Worm (Caenorhabditis elegans) whole organism, late embryonic: Measurements from ENCODE around the gene plk-1.

Experiments
- C08G9.2 ChIP-seq: sonication (generic microtip); optimal IDR thresholded peaks from 2 replicates; lab custom pipeline; 2016; ENCODE audit warnings: mild to moderate bottlenecking, missing genetic modification characterization, moderate library complexity, missing compliant biosample characterization
- K02D7.2 ChIP-seq: sonication (generic microtip); optimal IDR thresholded peaks from 2 replicates; lab custom pipeline; 2017; ENCODE audit warnings: mild to moderate bottlenecking, missing genetic modification characterization, missing compliant biosample characterization
- ahr-1 ChIP-seq: sonication (generic microtip); optimal IDR thresholded peaks from 2 replicates; lab custom pipeline; 2016; ENCODE audit warnings: missing genetic modification characterization, missing compliant biosample characterization
- ama-1 ChIP-seq: fragments of 150-350 bp; optimal IDR thresholded peaks from 2 replicates; lab custom pipeline; 2014
- ceh-24 ChIP-seq: sonication (generic microtip); optimal IDR thresholded peaks from 2 replicates; lab custom pipeline; 2016; ENCODE audit warnings: mild to moderate bottlenecking, missing genetic modification characterization, missing compliant biosample characterization
- ceh-31 ChIP-seq: sonication (generic microtip); optimal IDR thresholded peaks from 2 replicates; lab custom pipeline; 2016; ENCODE audit warnings: missing genetic modification characterization, missing compliant biosample characterization
- ceh-34 ChIP-seq: sonication (generic microtip); optimal IDR thresholded peaks from 2 replicates; lab custom pipeline; 2016; ENCODE audit warnings: mild to moderate bottlenecking, missing genetic modification characterization, missing compliant biosample characterization
- ceh-45 ChIP-seq: fragments of 200-800 bp; sonication (Bioruptor generic); IDR thresholded peaks from 2 replicates; pipeline ENCODE4 v1.3.6; 2022; ENCODE audit warnings: missing genetic modification reagents, missing genetic modification characterization, missing compliant biosample characterization
- ceh-48 ChIP-seq: sonication (generic microtip); optimal IDR thresholded peaks from 2 replicates; lab custom pipeline; 2016; ENCODE audit warnings: missing genetic modification characterization, inconsistent platforms, missing compliant biosample characterization
- ceh-6 ChIP-seq: fragments of 200-800 bp; sonication (Bioruptor generic); optimal IDR thresholded peaks from 2 replicates; lab custom pipeline; 2018; ENCODE audit warnings: mild to moderate bottlenecking, missing genetic modification characterization, missing compliant biosample characterization
- che-1 ChIP-seq: sonication (generic microtip); optimal IDR thresholded peaks from 2 replicates; lab custom pipeline; 2016; ENCODE audit warnings: mild to moderate bottlenecking, missing genetic modification characterization, missing compliant biosample characterization
- dmd-4 ChIP-seq: sonication (generic microtip); optimal IDR thresholded peaks from 2 replicates; lab custom pipeline; 2016; ENCODE audit warnings: borderline replicate concordance, missing genetic modification characterization, missing compliant biosample characterization
- elt-2 ChIP-seq: sonication (generic microtip); optimal IDR thresholded peaks from 2 replicates; lab custom pipeline; 2016; ENCODE audit warnings: missing genetic modification reagents, missing genetic modification characterization, missing compliant biosample characterization
- ets-4 ChIP-seq: sonication (generic microtip); optimal IDR thresholded peaks from 2 replicates; lab custom pipeline; 2016; ENCODE audit warnings: missing genetic modification characterization, missing compliant biosample characterization
- eyg-1 ChIP-seq: sonication (generic microtip); optimal IDR thresholded peaks from 2 replicates; lab custom pipeline; 2016; ENCODE audit warnings: missing genotype, missing genetic modification characterization, missing compliant biosample characterization
- fax-1 ChIP-seq: sonication (generic microtip); optimal IDR thresholded peaks from 2 replicates; lab custom pipeline; 2016; ENCODE audit warnings: missing genotype, missing genetic modification characterization, missing compliant biosample characterization
- fkh-10 ChIP-seq: fragments of 150-350 bp; optimal IDR thresholded peaks from 2 replicates; lab custom pipeline; 2014; ENCODE audit warnings: missing biosample characterization, missing genetic modification reagents, missing genetic modification characterization
- gmeb-2 ChIP-seq: sonication (generic microtip); optimal IDR thresholded peaks from 2 replicates; lab custom pipeline; 2016; ENCODE audit warnings: missing genetic modification characterization, inconsistent platforms, missing compliant biosample characterization
- hlh-30 ChIP-seq: sonication (generic microtip); optimal IDR thresholded peaks from 2 replicates; lab custom pipeline; 2017; ENCODE audit warnings: antibody characterized with exemption, missing genetic modification characterization, missing compliant biosample characterization; ENCODE audit not compliant: insufficient read depth
- hlh-6 ChIP-seq: sonication (generic microtip); optimal IDR thresholded peaks from 2 replicates; lab custom pipeline; 2016; ENCODE audit warnings: missing genotype, missing genetic modification characterization, missing compliant biosample characterization
- hlh-8 ChIP-seq: sonication (generic microtip); optimal IDR thresholded peaks from 2 replicates; lab custom pipeline; 2016; ENCODE audit warnings: missing genotype, missing genetic modification characterization, missing compliant biosample characterization
- lim-6 ChIP-seq: sonication (generic microtip); optimal IDR thresholded peaks from 2 replicates; lab custom pipeline; 2016; ENCODE audit warnings: missing genetic modification characterization, missing compliant biosample characterization
- nfya-1 ChIP-seq: sonication (generic microtip); optimal IDR thresholded peaks from 2 replicates; lab custom pipeline; 2017; ENCODE audit warnings: missing genetic modification characterization, mild to moderate bottlenecking, missing compliant biosample characterization, antibody characterized with exemption, moderate library complexity
- odd-2 ChIP-seq: sonication (generic microtip); optimal IDR thresholded peaks from 2 replicates; lab custom pipeline; 2017; ENCODE audit warnings: antibody characterized with exemption, mild to moderate bottlenecking, missing genetic modification characterization, missing compliant biosample characterization
- pag-3 ChIP-seq: sonication (generic microtip); optimal IDR thresholded peaks from 2 replicates; lab custom pipeline; 2016; ENCODE audit warnings: missing compliant biosample characterization, missing genetic modification characterization, borderline replicate concordance
- pax-1 ChIP-seq: fragments of 150-350 bp; optimal IDR thresholded peaks from 2 replicates; lab custom pipeline; 2014; ENCODE audit warnings: missing biosample characterization, missing genetic modification characterization
- pha-2 ChIP-seq: sonication (generic microtip); optimal IDR thresholded peaks from 2 replicates; lab custom pipeline; 2017; ENCODE audit warnings: mild to moderate bottlenecking, missing genetic modification characterization, missing compliant biosample characterization
- ref-2 ChIP-seq: sonication (generic microtip); optimal IDR thresholded peaks from 2 replicates; lab custom pipeline; 2016; ENCODE audit warnings: missing genetic modification characterization, missing compliant biosample characterization
- sdc-2 ChIP-seq: sonication (generic microtip); optimal IDR thresholded peaks from 2 replicates; lab custom pipeline; 2016; ENCODE audit warnings: missing genotype, missing genetic modification characterization, missing compliant biosample characterization
- sox-4 ChIP-seq: sonication (generic microtip); optimal IDR thresholded peaks from 2 replicates; lab custom pipeline; 2017; ENCODE audit warnings: mild to moderate bottlenecking, missing genetic modification characterization, inconsistent platforms, missing compliant biosample characterization
- tbx-2 ChIP-seq: sonication (generic microtip); optimal IDR thresholded peaks from 2 replicates; lab custom pipeline; 2016; ENCODE audit warnings: missing genetic modification characterization, missing compliant biosample characterization
- ttx-3 ChIP-seq: sonication (generic microtip); optimal IDR thresholded peaks from 2 replicates; lab custom pipeline; 2016; ENCODE audit warnings: missing genetic modification reagents, missing genetic modification characterization, missing compliant biosample characterization
- unc-3 ChIP-seq, 2 experiments: fragments of 200-800 bp in 1 of 2; sonication (Bioruptor generic) in 1 of 2; sonication (generic microtip) in 1 of 2; conservative IDR thresholded peaks in 1 of 2; optimal IDR thresholded peaks in 1 of 2; 2 replicates each; pipeline versions ENCODE4 v1.3.6 to Lab custom; 2016 to 2022; ENCODE audit warnings: missing compliant biosample characterization in 2 of 2, missing genetic modification characterization in 2 of 2, missing genetic modification reagents in 1 of 2
- unc-42 ChIP-seq: sonication (generic microtip); optimal IDR thresholded peaks from 2 replicates; lab custom pipeline; 2016; ENCODE audit warnings: missing genotype, missing genetic modification characterization, missing compliant biosample characterization
- unc-55 ChIP-seq: sonication (generic microtip); optimal IDR thresholded peaks from 2 replicates; lab custom pipeline; 2017; ENCODE audit warnings: missing biosample characterization, missing genetic modification reagents, missing genetic modification characterization
- unc-86 ChIP-seq: sonication (generic microtip); optimal IDR thresholded peaks from 2 replicates; lab custom pipeline; 2016; ENCODE audit warnings: missing genetic modification characterization, missing compliant biosample characterization
- zip-5 ChIP-seq: sonication (generic microtip); optimal IDR thresholded peaks from 2 replicates; lab custom pipeline; 2016; ENCODE audit warnings: missing genetic modification characterization, missing compliant biosample characterization
- ztf-16 ChIP-seq: sonication (generic microtip); optimal IDR thresholded peaks from 2 replicates; lab custom pipeline; 2017; ENCODE audit warnings: missing genetic modification characterization, missing compliant biosample characterization

plk-1 gene

ce11 chrIII:8115877-8116276 is 14.7 kb downstream of the plk-1 start:
- TF ChIP-seq ttx-3 (tag; lab: Kevin White, UChicago) (no peak), ceh-48 (no peak), fax-1 (no peak), K02D7.2 (tag; lab: Kevin White, UChicago) (no peak), odd-2 (tag; lab: Kevin White, UChicago) (no peak), ztf-16 (tag; lab: Kevin White, UChicago) (no peak), C08G9.2 (no peak), unc-86 (tag; lab: Kevin White, UChicago) (no peak), elt-2 (tag; lab: Kevin White, UChicago) (no peak), ceh-6 (GFP tag; lab: Kevin White, UChicago) (no peak)

DNA sequence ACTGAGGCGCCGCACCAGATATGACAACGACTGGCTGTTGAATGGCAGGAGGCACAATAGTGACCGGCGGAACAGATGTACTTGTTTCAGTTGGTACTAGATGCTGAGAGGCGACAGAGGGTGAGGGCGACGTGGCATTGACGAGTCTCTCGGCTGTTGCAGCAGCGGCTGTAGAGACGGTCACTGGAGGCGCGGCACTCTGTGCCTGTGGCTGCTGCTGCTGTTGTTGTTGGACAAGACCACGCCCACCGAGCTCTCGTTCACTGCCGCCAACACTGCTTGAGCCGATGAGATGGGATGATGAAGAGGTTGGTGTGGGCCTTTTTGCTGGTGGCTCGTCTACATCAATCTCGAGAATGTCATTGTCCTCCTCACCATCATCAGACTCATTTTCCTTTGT is 16.0 kb downstream of the plk-1 start:
- TF ChIP-seq hlh-8 (tag; lab: Kevin White, UChicago) (no peak), hlh-30 (tag; lab: Kevin White, UChicago) (no peak), elt-2 (tag; lab: Kevin White, UChicago) (no peak), hlh-6 (tag; lab: Kevin White, UChicago) (no peak), C08G9.2 (no peak), ceh-31 (tag; lab: Kevin White, UChicago) (no peak), sox-4 (tag; lab: Kevin White, UChicago) (no peak), fax-1 (no peak), ama-1 (lab: Kevin White, UChicago) (no peak), ceh-6 (GFP tag; lab: Kevin White, UChicago) (no peak), ztf-16 (tag; lab: Kevin White, UChicago) (no peak), gmeb-2 (tag; lab: Kevin White, UChicago) (no peak), pha-2 (tag; lab: Kevin White, UChicago) (no peak), ahr-1 (tag; lab: Kevin White, UChicago) (no peak), tbx-2 (no peak), fkh-10 (GFP tag; lab: Kevin White, UChicago) (no peak), lim-6 (tag; lab: Kevin White, UChicago) (no peak), odd-2 (tag; lab: Kevin White, UChicago) (no peak), unc-3 (GFP tag; conservative IDR thresholded peaks at IDR 0.05; lab: Robert Waterston, UW) (no peak), unc-3 (tag; optimal IDR thresholded peaks at IDR 0.05; lab: Kevin White, UChicago) (no peak)

- TF ChIP-seq unc-55 (GFP tag; lab: Kevin White, UChicago) (no peak), ref-2 (tag; lab: Kevin White, UChicago) (no peak), ceh-45 (GFP tag; lab: Robert Waterston, UW) (no peak), che-1 (no peak), ceh-34 (tag; lab: Kevin White, UChicago) (no peak), ceh-24 (no peak), pax-1 (tag; lab: Kevin White, UChicago) (no peak), eyg-1 (no peak), pag-3 (no peak), nfya-1 (no peak), sdc-2 (tag; lab: Kevin White, UChicago) (no peak), ets-4 (tag; lab: Kevin White, UChicago) (no peak)
These were observed 20.0 kb downstream of the plk-1 start, which contains the start of gene gei-8 for ce11 chrIII:8121132-8121531. Gene gei-8 (minus strand): TSS chrIII:8121232.

- no peak for TF ChIP-seq unc-42
- no peak for TF ChIP-seq dmd-4 (tag; lab: Kevin White, UChicago)
- TF ChIP-seq ztf-16 (tag; lab: Kevin White, UChicago): no peak
- TF ChIP-seq zip-5 (tag; lab: Kevin White, UChicago): no peak
These were observed 20.8 kb downstream of the plk-1 start for ce11 chrIII:8121923-8122322.
